Fruit fly (Drosophila melanogaster) whole organism, prepupa: ENCODE data around the gene Dap160.

Experiments
- Blimp-1 ChIP-seq: fragments of 200-800 bp; sonication (Bioruptor generic); optimal IDR thresholded peaks from 3 replicates; lab custom pipeline; 2017; ENCODE audit warnings: missing biosample characterization, missing genetic modification characterization, mild to moderate bottlenecking, moderate library complexity, missing genetic modification reagents
- CG3032 ChIP-seq: fragments of 200-800 bp; optimal IDR thresholded peaks from 2 replicates; lab custom pipeline; 2019; ENCODE audit warnings: missing biosample characterization, mild to moderate bottlenecking, missing genetic modification characterization, moderate library complexity
- CG3919 ChIP-seq: fragments of 200-800 bp; sonication (Bioruptor generic); optimal IDR thresholded peaks from 3 replicates; lab custom pipeline; 2016; ENCODE audit warnings: missing biosample characterization, missing genetic modification characterization
- CG6854 ChIP-seq: fragments of 200-800 bp; sonication (Bioruptor generic); optimal IDR thresholded peaks from 2 replicates; lab custom pipeline; 2017; ENCODE audit warnings: missing biosample characterization, mild to moderate bottlenecking, missing genetic modification characterization
- Eip78C ChIP-seq: fragments of 200-800 bp; sonication (Bioruptor generic); peaks from one replicate; lab custom pipeline; 2016; ENCODE audit warnings: missing biosample characterization, missing genetic modification characterization
- Eip93F ChIP-seq: fragments of 200-800 bp; sonication (Bioruptor generic); optimal IDR thresholded peaks from 2 replicates; lab custom pipeline; 2016; ENCODE audit warnings: missing biosample characterization, mild to moderate bottlenecking, missing genetic modification characterization
- Ets96B ChIP-seq: fragments of 200-800 bp; optimal IDR thresholded peaks from 2 replicates; lab custom pipeline; 2019; ENCODE audit warnings: missing biosample characterization, mild to moderate bottlenecking, missing genetic modification characterization, moderate library complexity
- Gug ChIP-seq: fragments of 200-800 bp; sonication (Bioruptor generic); IDR thresholded peaks from 2 replicates; pipeline ENCODE4 v1.3.6; 2022; ENCODE audit warnings: missing biosample characterization, missing genetic modification characterization
- Sox102F ChIP-seq: fragments of 200-800 bp; sonication (Bioruptor generic); optimal IDR thresholded peaks from 2 replicates; lab custom pipeline; 2016; ENCODE audit warnings: missing biosample characterization, mild to moderate bottlenecking, missing genetic modification characterization
- eg ChIP-seq: fragments of 200-800 bp; sonication (Bioruptor generic); IDR thresholded peaks from 3 replicates; pipeline ENCODE4 v1.3.6; 2022; ENCODE audit warnings: missing biosample characterization, missing genetic modification characterization
- fd59A ChIP-seq: fragments of 200-800 bp; sonication (Bioruptor generic); optimal IDR thresholded peaks from 2 replicates; lab custom pipeline; 2017; ENCODE audit warnings: missing biosample characterization, mild to moderate bottlenecking, missing genetic modification characterization, missing genetic modification reagents
- ss ChIP-seq, 2 experiments: fragments of 200-800 bp; sonication (Bioruptor generic); optimal IDR thresholded peaks; 2 replicates in 1 of 2; 3 replicates in 1 of 2; lab custom pipeline; 2017 to 2018; ENCODE audit warnings: mild to moderate bottlenecking in 2 of 2, missing biosample characterization in 2 of 2, missing genetic modification characterization in 2 of 2, moderate library complexity in 1 of 2
- svp ChIP-seq: fragments of 200-800 bp; sonication (Bioruptor generic); peaks from one replicate; lab custom pipeline; 2016; ENCODE audit warnings: missing biosample characterization, missing genetic modification characterization
- topi ChIP-seq: fragments of 200-800 bp; sonication (Bioruptor generic); optimal IDR thresholded peaks from 3 replicates; lab custom pipeline; 2016; ENCODE audit warnings: missing biosample characterization, missing genetic modification characterization

dm6 chr2L:21141714-21142500, at the start of gene Dap160:
- TF ChIP-seq CG3032 (tag; lab: Kevin White, UChicago) = no peak
- TF ChIP-seq CG6854 = no peak
- TF ChIP-seq Ets96B = no peak
- TF ChIP-seq Eip78C = no peak
- TF ChIP-seq CG3919 = no peak
- no peak for TF ChIP-seq ss (GFP tag; optimal IDR thresholded peaks at IDR 0.05; lab: Kevin White, UChicago)
- TF ChIP-seq Gug (GFP tag; lab: Robert Waterston, UW) = no peak
- no peak for TF ChIP-seq Sox102F (GFP tag; lab: Kevin White, UChicago)
- TF ChIP-seq Blimp-1 (GFP tag; lab: Kevin White, UChicago) = no peak
- no peak for TF ChIP-seq Eip93F (GFP tag; lab: Kevin White, UChicago)
- no peak for TF ChIP-seq topi
- TF ChIP-seq svp (GFP tag; lab: Kevin White, UChicago) = no peak
- no peak for TF ChIP-seq fd59A (GFP tag; lab: Kevin White, UChicago)
- TF ChIP-seq eg = no peak
